Fruit fly (Drosophila melanogaster): Measurements from ENCODE around the gene RabGGTb.

The RabGGTb gene

dm6 chr2L:2878859-2879258 lies at the start of gene RabGGTb (continued):
- TF ChIP-seq vri (GFP tag; optimal IDR thresholded peaks at IDR 0.05) (peak; percentile 22), CG1621 (tag; optimal IDR thresholded peaks at IDR 0.05) (peak; percentile 34), CG6808 (GFP tag; optimal IDR thresholded peaks at IDR 0.05) (peak; percentile 35), Eip93F (GFP tag; optimal IDR thresholded peaks at IDR 0.05) (no peak), CG6792 (GFP tag; optimal IDR thresholded peaks at IDR 0.05) (peak; percentile 39), CG9139 (GFP tag; optimal IDR thresholded peaks at IDR 0.05) (no peak), Blimp-1 (GFP tag; optimal IDR thresholded peaks at IDR 0.05) (no peak)

- TF ChIP-seq Eip78C (GFP tag) (peak; percentile 16), OdsH (GFP tag; optimal IDR thresholded peaks at IDR 0.05) (no peak)
Measured at dm6 chr2L:2829637-2830340, 49.1 kb upstream of the RabGGTb start, which contains the start of gene Duox. Gene Duox, minus strand, starts transcription at chr2L:2830248.

dm6 chr2L:2830341-2830800 lies 48.5 kb upstream of the RabGGTb start:
- TF ChIP-seq Sox102F (GFP tag; optimal IDR thresholded peaks at IDR 0.05) = peak; percentile 90
- peak; percentile 90 for TF ChIP-seq Smox (GFP tag; optimal IDR thresholded peaks at IDR 0.05)
- peak; percentile 95 for TF ChIP-seq CG4318 (GFP tag; optimal IDR thresholded peaks at IDR 0.05)
- TF ChIP-seq CG11902 (GFP tag; optimal IDR thresholded peaks at IDR 0.05) = peak; percentile 82
- peak; percentile 94 for TF ChIP-seq CG3919 (GFP tag; optimal IDR thresholded peaks at IDR 0.05)
- TF ChIP-seq Sox14 (GFP tag; optimal IDR thresholded peaks at IDR 0.05) = peak; percentile 91
- peak; percentile 81 for TF ChIP-seq CG6163 (GFP tag; IDR thresholded peaks at IDR 0.05)
- TF ChIP-seq CG10631 (GFP tag; optimal IDR thresholded peaks at IDR 0.05) = peak; percentile 94
- TF ChIP-seq spab (GFP tag; optimal IDR thresholded peaks at IDR 0.05) = peak; percentile 97
- TF ChIP-seq dsx (GFP tag; optimal IDR thresholded peaks at IDR 0.05; ENCODE audit: poor library complexity, severe bottlenecking) = peak; percentile 89
- peak; percentile 93 for TF ChIP-seq CG6792 (GFP tag; optimal IDR thresholded peaks at IDR 0.05)
- TF ChIP-seq CG8632 (GFP tag; optimal IDR thresholded peaks at IDR 0.05) = peak; percentile 93
- no peak for TF ChIP-seq Hr38 (GFP tag; optimal IDR thresholded peaks at IDR 0.05)
- TF ChIP-seq cyc (GFP tag; optimal IDR thresholded peaks at IDR 0.05) = peak; percentile 83
- peak; percentile 65; the same call in 1 of the 2 replicates for TF ChIP-seq CG11294 (GFP tag; IDR thresholded peaks at IDR 0.05)
- peak; percentile 95 to 96 for TF ChIP-seq ss (GFP tag; optimal IDR thresholded peaks at IDR 0.05)
- peak; percentile 90 for TF ChIP-seq CG15336 (GFP tag; IDR thresholded peaks at IDR 0.05)
- peak; percentile 84 for TF ChIP-seq Eip93F (GFP tag; optimal IDR thresholded peaks at IDR 0.05)
- TF ChIP-seq esn (GFP tag; optimal IDR thresholded peaks at IDR 0.05) = peak; percentile 96
- TF ChIP-seq acj6 (GFP tag; optimal IDR thresholded peaks at IDR 0.05) = peak; percentile 95
- peak; percentile 90 for TF ChIP-seq Lpt (GFP tag; optimal IDR thresholded peaks at IDR 0.05)
- peak; percentile 71 for TF ChIP-seq Blimp-1 (GFP tag; optimal IDR thresholded peaks at IDR 0.05)
- TF ChIP-seq CG8119 (GFP tag; IDR thresholded peaks at IDR 0.05) = peak; percentile 94
- peak; percentile 89 for TF ChIP-seq pdm3 (GFP tag; optimal IDR thresholded peaks at IDR 0.05)
- peak; percentile 91 for TF ChIP-seq Met (GFP tag; optimal IDR thresholded peaks at IDR 0.05)
- TF ChIP-seq svp (GFP tag) = peak; percentile 93
- peak; percentile 92 for TF ChIP-seq CG11762 (GFP tag; optimal IDR thresholded peaks at IDR 0.05; ENCODE audit: insufficient read depth)
- TF ChIP-seq salr (GFP tag; optimal IDR thresholded peaks at IDR 0.05) = peak; percentile 67 to 98
- TF ChIP-seq CG6276 (GFP tag; optimal IDR thresholded peaks at IDR 0.05) = peak; percentile 96
- TF ChIP-seq lz (GFP tag; optimal IDR thresholded peaks at IDR 0.05) = peak; percentile 92
- peak; percentile 78 for TF ChIP-seq vri (GFP tag; optimal IDR thresholded peaks at IDR 0.05)
- TF ChIP-seq dac (GFP tag; optimal IDR thresholded peaks at IDR 0.05) = peak; percentile 90
- peak; percentile 92 for TF ChIP-seq CG10669 (GFP tag; optimal IDR thresholded peaks at IDR 0.05)
- TF ChIP-seq Eip78C (GFP tag) = peak; percentile 99
- peak; percentile 94 for TF ChIP-seq achi (GFP tag; optimal IDR thresholded peaks at IDR 0.05)
- peak; percentile 95 for TF ChIP-seq CG3032 (tag; optimal IDR thresholded peaks at IDR 0.05)
- TF ChIP-seq CG6808 (GFP tag; optimal IDR thresholded peaks at IDR 0.05) = peak; percentile 97
- TF ChIP-seq OdsH (GFP tag; optimal IDR thresholded peaks at IDR 0.05) = peak; percentile 95
- TF ChIP-seq fd59A (GFP tag; optimal IDR thresholded peaks at IDR 0.05) = peak; percentile 97
- peak; percentile 38 for TF ChIP-seq fkh (GFP tag; optimal IDR thresholded peaks at IDR 0.05)
- peak; percentile 91 for TF ChIP-seq Ets96B (tag; optimal IDR thresholded peaks at IDR 0.05)
- TF ChIP-seq CG16779 (tag; optimal IDR thresholded peaks at IDR 0.05) = peak; percentile 94

Data from whole organism, prepupa.